Fruit fly (Drosophila melanogaster) whole organism, pupa: ENCODE measurements around the gene Eip63E.

Source experiments
- CG10348 ChIP-seq: fragments of 200-800 bp; sonication (Bioruptor generic); IDR thresholded peaks from 2 replicates; pipeline ENCODE4 v1.3.6; 2022; ENCODE audit warnings: missing biosample characterization, missing genetic modification characterization
- CG12605 ChIP-seq: fragments of 200-800 bp; sonication (Bioruptor generic); IDR thresholded peaks from 2 replicates; pipeline ENCODE4 v1.3.6; 2022; ENCODE audit warnings: missing biosample characterization, missing genetic modification characterization
- CG13204 ChIP-seq: fragments of 200-800 bp; sonication (Bioruptor generic); optimal IDR thresholded peaks from 2 replicates; lab custom pipeline; 2018; ENCODE audit warnings: missing biosample characterization, mild to moderate bottlenecking, missing genetic modification characterization, moderate library complexity
- CG14655 ChIP-seq: fragments of 200-800 bp; sonication (Bioruptor generic); optimal IDR thresholded peaks from 3 replicates; lab custom pipeline; 2017; ENCODE audit warnings: mild to moderate bottlenecking, missing biosample characterization, missing genetic modification reagents, missing genetic modification characterization
- CG15710 ChIP-seq: fragments of 200-800 bp; sonication (Bioruptor generic); optimal IDR thresholded peaks from 2 replicates; lab custom pipeline; 2018; ENCODE audit warnings: missing biosample characterization, mild to moderate bottlenecking, missing genetic modification characterization, moderate library complexity
- CG17806 ChIP-seq: fragments of 200-800 bp; sonication (Bioruptor generic); optimal IDR thresholded peaks from 2 replicates; lab custom pipeline; 2018; ENCODE audit warnings: missing biosample characterization, mild to moderate bottlenecking, missing genetic modification characterization, moderate library complexity
- CG32121 ChIP-seq: fragments of 200-800 bp; sonication (Bioruptor generic); IDR thresholded peaks from 2 replicates; pipeline ENCODE4 v1.3.6; 2022; ENCODE audit warnings: missing biosample characterization, missing genetic modification characterization
- CG34367 ChIP-seq: fragments of 200-800 bp; sonication (Bioruptor generic); optimal IDR thresholded peaks from 2 replicates; lab custom pipeline; 2018; ENCODE audit warnings: missing biosample characterization, mild to moderate bottlenecking, missing genetic modification characterization
- CG4496 ChIP-seq: fragments of 200-800 bp; sonication (Bioruptor generic); IDR thresholded peaks from 3 replicates; pipeline ENCODE4 v1.3.6; 2022; ENCODE audit warnings: missing biosample characterization, missing genetic modification characterization
- CG8159 ChIP-seq: fragments of 200-800 bp; sonication (Bioruptor generic); optimal IDR thresholded peaks from 3 replicates; lab custom pipeline; 2018; ENCODE audit warnings: missing biosample characterization, mild to moderate bottlenecking, missing genetic modification characterization, moderate library complexity
- CG8301 ChIP-seq: fragments of 200-800 bp; sonication (Bioruptor generic); optimal IDR thresholded peaks from 2 replicates; lab custom pipeline; 2018; ENCODE audit warnings: missing biosample characterization, mild to moderate bottlenecking, missing genetic modification characterization
- CG9948 ChIP-seq: fragments of 200-800 bp; sonication (Bioruptor generic); optimal IDR thresholded peaks from 2 replicates; lab custom pipeline; 2018; ENCODE audit warnings: missing biosample characterization, mild to moderate bottlenecking, missing genetic modification characterization, moderate library complexity
- D1 ChIP-seq: fragments of 200-800 bp; sonication (Bioruptor generic); optimal IDR thresholded peaks from 2 replicates; lab custom pipeline; 2018; ENCODE audit warnings: missing biosample characterization, mild to moderate bottlenecking, missing genetic modification characterization, moderate library complexity
- EcR ChIP-seq: fragments of 200-800 bp; sonication (Bioruptor generic); optimal IDR thresholded peaks from 3 replicates; lab custom pipeline; 2019; ENCODE audit warnings: missing biosample characterization, missing genetic modification characterization, mild to moderate bottlenecking, moderate library complexity, missing genetic modification reagents
- Ets98B ChIP-seq: fragments of 200-800 bp; sonication (Bioruptor generic); IDR thresholded peaks from 2 replicates; pipeline ENCODE4 v1.3.6; 2022; ENCODE audit warnings: missing biosample characterization, missing genetic modification characterization
- Pif1A ChIP-seq: fragments of 200-800 bp; sonication (Bioruptor generic); optimal IDR thresholded peaks from 3 replicates; lab custom pipeline; 2016; ENCODE audit warnings: missing biosample characterization, missing genetic modification characterization
- Pif1B ChIP-seq: fragments of 200-800 bp; sonication (Bioruptor generic); optimal IDR thresholded peaks from 3 replicates; lab custom pipeline; 2016; ENCODE audit warnings: missing biosample characterization, missing genetic modification characterization
- Snoo ChIP-seq: fragments of 200-800 bp; sonication (Bioruptor generic); optimal IDR thresholded peaks from 3 replicates; lab custom pipeline; 2017; ENCODE audit warnings: missing biosample characterization, mild to moderate bottlenecking, missing genetic modification characterization, inconsistent platforms
- fd96Ca ChIP-seq: fragments of 200-800 bp; sonication (Bioruptor generic); IDR thresholded peaks from 3 replicates; pipeline ENCODE4 v1.3.6; 2022; ENCODE audit warnings: missing biosample characterization, missing genetic modification characterization
- gl ChIP-seq: fragments of 200-800 bp; sonication (Bioruptor generic); optimal IDR thresholded peaks from 2 replicates; lab custom pipeline; 2018; ENCODE audit warnings: missing biosample characterization, mild to moderate bottlenecking, missing genetic modification characterization
- rn ChIP-seq: fragments of 200-800 bp; sonication (Bioruptor generic); IDR thresholded peaks from 2 replicates; pipeline ENCODE4 v1.3.6; 2022; ENCODE audit warnings: missing biosample characterization, missing genetic modification characterization

The Eip63E gene

dm6 chr3L:3512567-3512966 lies 3.0 kb upstream of the Eip63E start, which contains the start of gene ImpE2:
ImpE2 (minus strand) TSS chr3L:3512681.
- peak; percentile 73 for TF ChIP-seq EcR (GFP tag; lab: Kevin White, UChicago)
- TF ChIP-seq CG9948: no peak

DNA sequence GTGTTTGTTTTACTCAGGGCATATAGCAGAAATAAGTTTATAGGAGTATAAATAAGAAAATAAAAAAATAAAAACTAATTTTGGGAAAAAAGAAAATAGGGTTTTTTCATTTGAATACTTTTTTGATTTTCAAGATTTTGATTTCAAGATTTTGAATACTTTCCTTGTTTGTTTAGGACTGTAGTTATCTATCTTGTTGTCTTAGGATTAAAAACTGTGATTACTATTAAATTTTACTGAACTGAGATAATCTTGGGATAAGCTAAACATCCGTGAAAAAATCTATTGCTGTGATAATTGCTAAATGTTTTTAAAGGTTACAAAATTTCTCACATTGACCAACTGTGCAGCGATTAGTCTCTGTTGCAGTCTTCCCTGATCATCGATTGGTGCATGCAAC lies 2.6 kb upstream of the Eip63E start:
- TF ChIP-seq CG8301 (tag; lab: Kevin White, UChicago) (peak; percentile 48), CG12605 (GFP tag; lab: Robert Waterston, UW) (0 out of 2 replicates have a peak, but pooled peaks have one; percentile 9), CG10348 (GFP tag; lab: Robert Waterston, UW) (no peak), CG4496 (no peak), fd96Ca (GFP tag; lab: Robert Waterston, UW) (no peak), gl (tag; lab: Kevin White, UChicago) (no peak), Pif1B (peak; percentile 19), rn (GFP tag; lab: Robert Waterston, UW) (no peak), CG17806 (tag; lab: Kevin White, UChicago) (peak; percentile 76), CG9948 (peak; percentile 90), D1 (tag; lab: Kevin White, UChicago) (peak; percentile 28), Pif1A (GFP tag; lab: Kevin White, UChicago) (peak; percentile 33), CG32121 (no peak), CG34367 (tag; lab: Kevin White, UChicago) (peak; percentile 72), CG15710 (tag; lab: Kevin White, UChicago) (peak; percentile 32), EcR (GFP tag; lab: Kevin White, UChicago) (no peak), CG8159 (tag; lab: Kevin White, UChicago) (peak; percentile 61), CG13204 (GFP tag; lab: Kevin White, UChicago) (no peak), CG14655 (GFP tag; lab: Kevin White, UChicago) (peak; percentile 82), Ets98B (GFP tag; lab: Robert Waterston, UW) (no peak), Snoo (tag; lab: Kevin White, UChicago) (no peak)

DNA sequence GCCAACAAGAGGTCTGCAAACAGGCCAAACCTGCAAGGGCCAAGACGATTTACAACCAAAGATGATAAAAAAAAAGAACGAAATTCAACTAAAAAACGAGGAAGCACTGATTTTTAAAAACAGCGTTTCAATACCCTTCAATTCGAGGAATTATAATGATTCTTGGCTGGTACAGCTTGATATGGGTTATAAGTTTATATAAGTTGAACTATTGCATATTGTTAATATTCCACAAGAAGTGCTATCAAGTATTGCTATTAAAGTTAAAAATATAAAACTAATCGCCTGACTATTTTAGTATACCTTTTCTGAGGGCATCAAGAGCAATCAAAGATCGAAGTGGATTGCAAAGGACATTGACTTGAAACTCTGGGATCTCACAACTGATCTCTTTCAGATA lies 1.5 kb upstream of the Eip63E start:
- TF ChIP-seq CG32121 (no peak), fd96Ca (GFP tag; lab: Robert Waterston, UW) (no peak), CG8301 (tag; lab: Kevin White, UChicago) (peak; percentile 28), CG4496 (0 out of 3 replicates have a peak, but pooled peaks have one; percentile 28), Snoo (tag; lab: Kevin White, UChicago) (peak; percentile 79), Ets98B (GFP tag; lab: Robert Waterston, UW) (no peak), rn (GFP tag; lab: Robert Waterston, UW) (no peak), CG15710 (tag; lab: Kevin White, UChicago) (peak; percentile 69), CG17806 (tag; lab: Kevin White, UChicago) (peak; percentile 74), CG9948 (peak; percentile 76), CG8159 (tag; lab: Kevin White, UChicago) (peak; percentile 74), Pif1B (peak; percentile 44), CG10348 (GFP tag; lab: Robert Waterston, UW) (no peak), gl (tag; lab: Kevin White, UChicago) (peak; percentile 44), CG14655 (GFP tag; lab: Kevin White, UChicago) (peak; percentile 51), CG34367 (tag; lab: Kevin White, UChicago) (peak; percentile 65), Pif1A (GFP tag; lab: Kevin White, UChicago) (peak; percentile 51), D1 (tag; lab: Kevin White, UChicago) (peak; percentile 50), CG12605 (GFP tag; lab: Robert Waterston, UW) (no peak), CG13204 (GFP tag; lab: Kevin White, UChicago) (peak; percentile 4), EcR (GFP tag; lab: Kevin White, UChicago) (peak; percentile 85)
- TF ChIP-seq, all 21 proteins: peak for 15

DNA sequence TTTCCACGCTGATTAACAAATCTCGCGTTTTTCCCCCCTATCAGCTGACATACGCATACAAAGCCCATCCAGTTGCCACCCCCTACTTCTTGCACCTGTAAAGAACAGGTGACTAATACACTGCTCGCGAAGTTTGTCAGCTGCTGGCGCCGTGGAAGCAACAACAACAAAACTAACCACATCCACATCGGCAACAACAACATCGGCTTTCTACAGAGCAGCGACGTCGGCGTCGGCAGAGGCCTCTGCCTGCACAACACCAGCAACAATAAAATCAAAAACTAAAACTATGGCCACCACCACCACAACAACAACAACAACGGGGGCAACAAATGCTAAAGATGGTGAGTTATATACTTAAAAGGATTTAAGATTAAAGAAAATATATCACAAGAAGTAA lies 934 bp downstream of the Eip63E start:
- TF ChIP-seq CG13204 (GFP tag; lab: Kevin White, UChicago) (no peak), EcR (GFP tag; lab: Kevin White, UChicago) (no peak), fd96Ca (GFP tag; lab: Robert Waterston, UW) (no peak), Pif1A (GFP tag; lab: Kevin White, UChicago) (no peak), CG8301 (tag; lab: Kevin White, UChicago) (no peak), D1 (tag; lab: Kevin White, UChicago) (no peak), CG34367 (tag; lab: Kevin White, UChicago) (no peak), CG32121 (no peak), CG8159 (tag; lab: Kevin White, UChicago) (no peak), rn (GFP tag; lab: Robert Waterston, UW) (no peak), CG12605 (GFP tag; lab: Robert Waterston, UW) (no peak), CG14655 (GFP tag; lab: Kevin White, UChicago) (no peak), CG4496 (no peak), CG17806 (tag; lab: Kevin White, UChicago) (no peak), Pif1B (no peak), gl (tag; lab: Kevin White, UChicago) (no peak), Ets98B (GFP tag; lab: Robert Waterston, UW) (no peak), Snoo (tag; lab: Kevin White, UChicago) (no peak), CG10348 (GFP tag; lab: Robert Waterston, UW) (no peak)
- TF ChIP-seq, all 21 proteins: peak for 0

- peak; percentile 95 for TF ChIP-seq Ets98B (GFP tag; lab: Robert Waterston, UW)
- peak; percentile 90 for TF ChIP-seq Pif1A (GFP tag; lab: Kevin White, UChicago)
- TF ChIP-seq CG13204 (GFP tag; lab: Kevin White, UChicago): peak; percentile 64
- TF ChIP-seq CG32121: peak; percentile 95
- TF ChIP-seq Pif1B: peak; percentile 86
- peak; percentile 88 for TF ChIP-seq CG10348 (GFP tag; lab: Robert Waterston, UW)
- TF ChIP-seq Snoo (tag; lab: Kevin White, UChicago): peak; percentile 60
- peak; percentile 70 for TF ChIP-seq CG8301 (tag; lab: Kevin White, UChicago)
- TF ChIP-seq CG14655 (GFP tag; lab: Kevin White, UChicago): peak; percentile 82
- peak; percentile 88 for TF ChIP-seq CG12605 (GFP tag; lab: Robert Waterston, UW)
- peak; percentile 82 for TF ChIP-seq CG17806 (tag; lab: Kevin White, UChicago)
- TF ChIP-seq EcR (GFP tag; lab: Kevin White, UChicago): no peak
- TF ChIP-seq CG8159 (tag; lab: Kevin White, UChicago): peak; percentile 81
- TF ChIP-seq CG4496: peak; percentile 95
- TF ChIP-seq CG15710 (tag; lab: Kevin White, UChicago): peak; percentile 84
- TF ChIP-seq D1 (tag; lab: Kevin White, UChicago): no peak
- TF ChIP-seq CG9948: peak; percentile 71
- peak; percentile 71 for TF ChIP-seq CG34367 (tag; lab: Kevin White, UChicago)
- peak; percentile 84 for TF ChIP-seq rn (GFP tag; lab: Robert Waterston, UW)
- TF ChIP-seq fd96Ca (GFP tag; lab: Robert Waterston, UW): peak; percentile 96
- TF ChIP-seq gl (tag; lab: Kevin White, UChicago): peak; percentile 57
- TF ChIP-seq, all 21 proteins: peak for 19
Measured at dm6 chr3L:3517894-3518293, 2.3 kb downstream of the Eip63E start.
